Worm (Caenorhabditis elegans) whole organism, midembryonic: ENCODE results near the gene F10G7.10.

ENCODE experiments used
- tab-1 ChIP-seq: fragments of 200-800 bp; sonication (Bioruptor generic); IDR thresholded peaks from 2 replicates; pipeline ENCODE4 v1.3.6; 2022; ENCODE audit warnings: missing genetic modification characterization, missing compliant biosample characterization
- ztf-29 ChIP-seq: fragments of 200-800 bp; sonication (Bioruptor generic); IDR thresholded peaks from 2 replicates; pipeline ENCODE4 v1.3.6; 2022; ENCODE audit warnings: missing genetic modification reagents, missing genetic modification characterization, missing compliant biosample characterization

Gene F10G7.10

ce11 chrII:4665359-4665758 is 60.7 kb downstream of the F10G7.10 start, which contains the start of gene T05A7.11:
T05A7.11 (minus strand) TSS chrII:4665459.
- TF ChIP-seq tab-1 (GFP tag; lab: Robert Waterston, UW) = no peak
- TF ChIP-seq ztf-29 (GFP tag; lab: Robert Waterston, UW) = no peak
